Fruit fly (Drosophila melanogaster) whole organism, embryonic: ENCODE measurements around the gene GlcAT-P.

Experiments
- CG11560 ChIP-seq: fragments of 200-800 bp; sonication (Bioruptor generic); IDR thresholded peaks from 3 replicates; pipeline ENCODE4 v1.3.6; 2022; ENCODE audit warnings: missing biosample characterization, missing genetic modification characterization
- CG13624 ChIP-seq: fragments of 200-800 bp; sonication (Bioruptor generic); optimal IDR thresholded peaks from 2 replicates; lab custom pipeline; 2016; ENCODE audit warnings: missing biosample characterization, missing genetic modification characterization
- CG15696 ChIP-seq: fragments of 200-800 bp; sonication (Bioruptor generic); optimal IDR thresholded peaks from 2 replicates; lab custom pipeline; 2019; ENCODE audit warnings: missing biosample characterization, mild to moderate bottlenecking, missing genetic modification characterization, moderate library complexity
- insv ChIP-seq, 2 experiments: fragments of 200-800 bp; sonication (Bioruptor generic); optimal IDR thresholded peaks; 3 replicates each; lab custom pipeline; 2016 to 2018; ENCODE audit warnings: missing biosample characterization in 2 of 2, missing genetic modification characterization in 2 of 2
- ken ChIP-seq: fragments of 200-800 bp; sonication (Bioruptor generic); IDR thresholded peaks from 3 replicates; pipeline ENCODE4 v1.3.6; 2022; ENCODE audit warnings: missing biosample characterization, missing genetic modification characterization

dm6 chr3L:11204852-11205251 lies 7.5 kb upstream of the GlcAT-P start:
- no peak for TF ChIP-seq CG13624 (GFP tag; lab: Kevin White, UChicago)
- no peak for TF ChIP-seq insv (GFP tag; optimal IDR thresholded peaks at IDR 0.05; lab: Kevin White, UChicago)
- TF ChIP-seq CG15696 (tag; lab: Kevin White, UChicago) = no peak
- TF ChIP-seq ken = no peak
- no peak for TF ChIP-seq CG11560 (tag; lab: Robert Waterston, UW)
